Worm (Caenorhabditis elegans) whole organism, L1 larva: ENCODE measurements around the gene fut-1.
A peak's percentile ranks its signal among the peaks of the same experiment; 100 is the strongest.

Source experiments
- C04F5.9 ChIP-seq: sonication (generic microtip); optimal IDR thresholded peaks from 2 replicates; lab custom pipeline; 2016; ENCODE audit warnings: missing genetic modification characterization, missing compliant biosample characterization
- F16B12.6 ChIP-seq: fragments of 150-350 bp; optimal IDR thresholded peaks from 2 replicates; lab custom pipeline; 2014; ENCODE audit warnings: missing biosample characterization, missing genetic modification characterization
- ama-1 ChIP-seq: fragments of 150-350 bp; optimal IDR thresholded peaks from 2 replicates; lab custom pipeline; 2014
- blmp-1 ChIP-seq: fragments of 150-350 bp; optimal IDR thresholded peaks from 2 replicates; lab custom pipeline; 2014; ENCODE audit warnings: missing biosample characterization, missing genetic modification characterization
- ceh-63 ChIP-seq: fragments of 200-800 bp; sonication (Bioruptor generic); optimal IDR thresholded peaks from 2 replicates; lab custom pipeline; 2018; ENCODE audit warnings: mild to moderate bottlenecking, missing genetic modification characterization, missing compliant biosample characterization
- ceh-8 ChIP-seq: fragments of 200-800 bp; sonication (Bioruptor generic); optimal IDR thresholded peaks from 2 replicates; lab custom pipeline; 2018; ENCODE audit warnings: mild to moderate bottlenecking, missing genetic modification characterization, moderate library complexity, missing compliant biosample characterization
- ceh-88 ChIP-seq: fragments of 200-800 bp; sonication (Bioruptor generic); IDR thresholded peaks from 2 replicates; pipeline ENCODE4 v1.3.6; 2022; ENCODE audit warnings: missing genetic modification characterization, missing compliant biosample characterization
- ces-1 ChIP-seq: fragments of 150-350 bp; optimal IDR thresholded peaks from 2 replicates; lab custom pipeline; 2014; ENCODE audit warnings: missing biosample characterization, missing genetic modification reagents, missing genetic modification characterization
- dsc-1 ChIP-seq: sonication (generic microtip); optimal IDR thresholded peaks from 2 replicates; lab custom pipeline; 2016; ENCODE audit warnings: mild to moderate bottlenecking, missing genetic modification characterization, missing compliant biosample characterization
- efl-1 ChIP-seq, 4 experiments: fragments of 150-350 bp; optimal IDR thresholded peaks in 3 of 4; peaks in 1 of 4; 1 replicate in 1 of 4; 2 replicates in 3 of 4; lab custom pipeline; 2014; ENCODE audit warnings: missing biosample characterization in 2 of 4, missing genetic modification characterization in 2 of 4, missing genetic modification reagents in 2 of 4
- elt-2 ChIP-seq: sonication (generic microtip); optimal IDR thresholded peaks from 2 replicates; lab custom pipeline; 2016; ENCODE audit warnings: missing genetic modification characterization, mild to moderate bottlenecking, inconsistent platforms, missing compliant biosample characterization, missing genetic modification reagents
- elt-3 ChIP-seq, 6 experiments: fragments of 150-350 bp in 1 of 6; sonication (generic microtip); optimal IDR thresholded peaks; 2 replicates each; lab custom pipeline; 2017 to 2018; ENCODE audit warnings: missing biosample characterization in 6 of 6, missing genetic modification characterization in 6 of 6, inconsistent platforms in 1 of 6
- ets-5 ChIP-seq: fragments of 200-800 bp; sonication (Bioruptor generic); IDR thresholded peaks from 2 replicates; pipeline ENCODE4 v1.3.6; 2022; ENCODE audit warnings: missing genetic modification characterization, missing compliant biosample characterization
- fos-1 ChIP-seq: fragments of 150-350 bp; optimal IDR thresholded peaks from 2 replicates; lab custom pipeline; 2014; ENCODE audit warnings: missing biosample characterization, missing genetic modification characterization
- hlh-4 ChIP-seq: sonication (generic microtip); optimal IDR thresholded peaks from 2 replicates; lab custom pipeline; 2016; ENCODE audit warnings: mild to moderate bottlenecking, missing genetic modification characterization, missing compliant biosample characterization
- hpl-2 ChIP-seq: fragments of 150-350 bp; optimal IDR thresholded peaks from 2 replicates; lab custom pipeline; 2014; ENCODE audit warnings: missing biosample characterization, missing genetic modification reagents, missing genetic modification characterization
- irx-1 ChIP-seq: sonication (generic microtip); optimal IDR thresholded peaks from 2 replicates; lab custom pipeline; 2016; ENCODE audit warnings: missing genetic modification characterization, missing compliant biosample characterization
- isw-1 ChIP-seq: fragments of 200-800 bp; sonication (Bioruptor generic); IDR thresholded peaks from 2 replicates; pipeline ENCODE4 v1.3.6; 2022; ENCODE audit warnings: missing genetic modification characterization, missing compliant biosample characterization
- jun-1 ChIP-seq: fragments of 150-350 bp; optimal IDR thresholded peaks from 2 replicates; lab custom pipeline; 2014; ENCODE audit warnings: missing biosample characterization, missing genetic modification reagents, missing genetic modification characterization
- lin-13 ChIP-seq: fragments of 150-350 bp; optimal IDR thresholded peaks from 2 replicates; lab custom pipeline; 2014; ENCODE audit warnings: missing biosample characterization, missing genetic modification reagents, missing genetic modification characterization
- lin-14 ChIP-seq: fragments of 200-800 bp; sonication (Bioruptor generic); optimal IDR thresholded peaks from 2 replicates; lab custom pipeline; 2018; ENCODE audit warnings: mild to moderate bottlenecking, missing genetic modification characterization, moderate library complexity, missing compliant biosample characterization
- lin-15B ChIP-seq: fragments of 150-350 bp; sonication (generic microtip); optimal IDR thresholded peaks from 3 replicates; lab custom pipeline; 2014; ENCODE audit warnings: missing biosample characterization, missing genetic modification characterization
- lin-35 ChIP-seq, 2 experiments: fragments of 150-350 bp; optimal IDR thresholded peaks; 2 replicates each; lab custom pipeline; 2014; ENCODE audit warnings: missing biosample characterization in 2 of 2, missing genetic modification characterization in 2 of 2, missing genetic modification reagents in 2 of 2
- lsy-2 ChIP-seq, 2 experiments: fragments of 150-350 bp; optimal IDR thresholded peaks; 2 replicates each; lab custom pipeline; 2014; ENCODE audit warnings: missing biosample characterization in 2 of 2, missing genetic modification characterization in 2 of 2
- mab-9 ChIP-seq: fragments of 200-800 bp; sonication (Bioruptor generic); IDR thresholded peaks from 2 replicates; pipeline ENCODE4 v1.3.6; 2022; ENCODE audit warnings: missing genetic modification reagents, missing genetic modification characterization, missing compliant biosample characterization
- mef-2 ChIP-seq: fragments of 150-350 bp; optimal IDR thresholded peaks from 2 replicates; lab custom pipeline; 2014; ENCODE audit warnings: missing biosample characterization, missing genetic modification characterization
- nhr-20 ChIP-seq: sonication (generic microtip); optimal IDR thresholded peaks from 2 replicates; lab custom pipeline; 2016; ENCODE audit warnings: mild to moderate bottlenecking, missing genetic modification characterization, missing compliant biosample characterization
- nhr-47 ChIP-seq: sonication (generic microtip); optimal IDR thresholded peaks from 2 replicates; lab custom pipeline; 2016; ENCODE audit warnings: mild to moderate bottlenecking, missing genetic modification characterization, moderate library complexity, missing compliant biosample characterization
- nhr-71 ChIP-seq: sonication (generic microtip); optimal IDR thresholded peaks from 2 replicates; lab custom pipeline; 2016; ENCODE audit warnings: mild to moderate bottlenecking, missing genetic modification characterization, moderate library complexity, missing compliant biosample characterization
- nhr-76 ChIP-seq: sonication (generic microtip); optimal IDR thresholded peaks from 2 replicates; lab custom pipeline; 2017; ENCODE audit warnings: missing biosample characterization, missing genetic modification characterization
- nhr-85 ChIP-seq: sonication (generic microtip); peaks from one replicate; lab custom pipeline; 2016; ENCODE audit warnings: missing genetic modification characterization, inconsistent platforms, missing compliant biosample characterization
- rnt-1 ChIP-seq: sonication (generic microtip); optimal IDR thresholded peaks from 2 replicates; lab custom pipeline; 2016; ENCODE audit warnings: mild to moderate bottlenecking, missing genetic modification characterization, moderate library complexity, missing compliant biosample characterization
- skn-1 ChIP-seq: fragments of 150-350 bp; optimal IDR thresholded peaks from 2 replicates; lab custom pipeline; 2014; ENCODE audit warnings: missing biosample characterization, missing genetic modification characterization
- snu-23 ChIP-seq: sonication (generic microtip); optimal IDR thresholded peaks from 2 replicates; lab custom pipeline; 2016; ENCODE audit warnings: missing genetic modification characterization, missing compliant biosample characterization
- tbx-2 ChIP-seq: sonication (generic microtip); optimal IDR thresholded peaks from 2 replicates; lab custom pipeline; 2016; ENCODE audit warnings: missing genetic modification characterization, missing compliant biosample characterization
- unc-30 ChIP-seq: sonication (generic microtip); optimal IDR thresholded peaks from 2 replicates; lab custom pipeline; 2017; ENCODE audit warnings: missing biosample characterization, missing genetic modification characterization
- ztf-11 ChIP-seq, 2 experiments: sonication (generic microtip); optimal IDR thresholded peaks; 2 replicates each; lab custom pipeline; 2016 to 2017; ENCODE audit warnings: missing genetic modification characterization in 2 of 2, missing biosample characterization in 1 of 2, missing compliant biosample characterization in 1 of 2
- ztf-4 ChIP-seq: fragments of 150-350 bp; optimal IDR thresholded peaks from 2 replicates; lab custom pipeline; 2014; ENCODE audit warnings: missing biosample characterization, missing genetic modification characterization

fut-1 gene

ce11 chrII:8751686-8752085 is 7.7 kb downstream of the fut-1 start, which contains the start of gene atf-2:
Gene atf-2, plus strand, starts transcription at chrII:8751986.
- no peak for TF ChIP-seq ets-5 (GFP tag; lab: Robert Waterston, UW)
- no peak for TF ChIP-seq elt-3 (tag; optimal IDR thresholded peaks at IDR 0.05; lab: Kevin White, UChicago)
- TF ChIP-seq isw-1 (GFP tag; lab: Robert Waterston, UW), result no peak

- TF ChIP-seq blmp-1 (tag; lab: Kevin White, UChicago) (peak; percentile 100), fos-1 (tag; lab: Kevin White, UChicago) (no peak), efl-1 (optimal IDR thresholded peaks at IDR 0.05; lab: Kevin White, UChicago) (no peak), efl-1 (GFP tag; optimal IDR thresholded peaks at IDR 0.05 in 1 of 2; lab: Kevin White, UChicago) (peak in 1 of 2 experiments; percentile 72), jun-1 (tag; lab: Kevin White, UChicago) (peak; percentile 53)
Measured at ce11 chrII:8751042-8751441, 8.4 kb downstream of the fut-1 start.

ce11 chrII:8750056-8750455 is 9.3 kb downstream of the fut-1 start:
- TF ChIP-seq lin-14 (GFP tag; lab: Kevin White, UChicago) (peak; percentile 28), snu-23 (peak; percentile 1), ces-1 (no peak), hlh-4 (tag; lab: Kevin White, UChicago) (no peak), ets-5 (GFP tag; lab: Robert Waterston, UW) (no peak), blmp-1 (tag; lab: Kevin White, UChicago) (peak; percentile 95), mab-9 (GFP tag; lab: Robert Waterston, UW) (no peak), F16B12.6 (no peak), unc-30 (tag; lab: Kevin White, UChicago) (no peak), lin-15B (tag; lab: Kevin White, UChicago) (no peak), ceh-8 (GFP tag; lab: Kevin White, UChicago) (no peak), skn-1 (tag; lab: Kevin White, UChicago) (peak; percentile 60)

DNA sequence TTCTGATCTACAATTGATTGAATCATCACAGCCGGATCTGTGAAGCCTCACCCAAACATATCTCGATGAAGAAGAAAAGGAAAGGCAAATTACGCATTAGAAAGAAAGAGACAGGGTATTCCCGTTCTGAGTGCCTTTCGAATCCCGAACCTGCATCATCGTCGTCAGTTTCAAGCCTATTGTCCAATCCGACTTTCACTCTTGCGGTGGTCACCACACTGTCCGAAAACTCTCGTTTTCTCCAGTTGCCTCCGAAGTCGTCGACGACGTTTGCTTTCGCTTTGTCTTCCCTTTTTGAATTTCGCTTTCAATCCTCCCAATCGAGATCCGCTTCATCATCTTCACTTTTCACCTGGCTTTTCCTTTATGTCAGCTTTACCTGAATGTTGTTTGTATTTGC is 10.3 kb downstream of the fut-1 start:
- TF ChIP-seq elt-2 (tag; lab: Kevin White, UChicago), result no peak
- no peak for TF ChIP-seq nhr-85
- peak; percentile 100 for TF ChIP-seq blmp-1 (tag; lab: Kevin White, UChicago)

- TF ChIP-seq irx-1 (tag; lab: Kevin White, UChicago), result no peak
- no peak for TF ChIP-seq efl-1 (optimal IDR thresholded peaks at IDR 0.05; lab: Kevin White, UChicago)
- peak in 1 of 2 experiments; percentile 64 for TF ChIP-seq efl-1 (GFP tag; optimal IDR thresholded peaks at IDR 0.05 in 1 of 2; lab: Kevin White, UChicago)
Measured at ce11 chrII:8748638-8749037, 10.8 kb downstream of the fut-1 start.

DNA sequence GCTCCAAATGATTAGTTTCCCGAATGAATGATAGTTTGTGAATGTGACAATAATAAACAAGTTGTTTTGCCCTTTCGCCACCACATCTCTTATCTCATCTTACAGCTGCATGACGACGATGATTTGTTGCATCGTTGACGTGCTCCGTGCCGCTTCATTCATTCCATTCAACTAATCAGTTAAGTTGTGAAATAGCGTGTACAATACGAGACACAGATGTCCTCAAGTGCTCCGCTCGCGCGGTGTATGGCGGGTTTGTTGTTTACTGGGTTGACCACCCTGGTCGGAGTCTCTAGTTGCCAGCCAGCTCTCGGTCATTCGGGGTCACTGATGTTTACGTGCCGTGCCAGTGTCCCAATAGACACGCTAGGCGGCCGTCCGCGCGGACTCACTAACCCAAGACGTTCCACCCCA is 11.4 kb downstream of the fut-1 start:
- no peak for TF ChIP-seq ztf-4 (tag; lab: Kevin White, UChicago)

ce11 chrII:8747246-8747938 is 12.0 kb downstream of the fut-1 start:
- TF ChIP-seq ceh-88 (GFP tag; lab: Robert Waterston, UW), result no peak; the same call in 1 of the 2 replicates
- TF ChIP-seq ceh-63 (GFP tag; lab: Kevin White, UChicago), result no peak
- TF ChIP-seq nhr-20 (tag; lab: Kevin White, UChicago), result peak; percentile 44
- peak in 1 of 2 experiments; percentile 65 for TF ChIP-seq lin-35 (GFP tag; optimal IDR thresholded peaks at IDR 0.05; lab: Kevin White, UChicago)
- TF ChIP-seq nhr-47 (tag; lab: Kevin White, UChicago), result peak; percentile 73
- TF ChIP-seq nhr-76, result no peak
- TF ChIP-seq mef-2 (tag; lab: Kevin White, UChicago), result no peak
- peak in 1 of 2 experiments; percentile 46 for TF ChIP-seq lsy-2 (tag; optimal IDR thresholded peaks at IDR 0.05; lab: Kevin White, UChicago)
- peak in 1 of 2 experiments; percentile 33 for TF ChIP-seq efl-1 (optimal IDR thresholded peaks at IDR 0.05; lab: Kevin White, UChicago)
- peak in 1 of 2 experiments; percentile 84 for TF ChIP-seq efl-1 (GFP tag; optimal IDR thresholded peaks at IDR 0.05 in 1 of 2; lab: Kevin White, UChicago)
- TF ChIP-seq tbx-2, result peak; percentile 41
- TF ChIP-seq lin-14 (GFP tag; lab: Kevin White, UChicago), result peak; percentile 41
- TF ChIP-seq ama-1 (lab: Kevin White, UChicago), result peak; percentile 90
- TF ChIP-seq nhr-71 (tag; lab: Kevin White, UChicago), result peak; percentile 63
- peak; percentile 39 for TF ChIP-seq lin-13 (GFP tag; lab: Kevin White, UChicago)
- TF ChIP-seq C04F5.9 (tag; lab: Kevin White, UChicago), result peak; percentile 21
- peak; percentile 23 for TF ChIP-seq hpl-2
- peak; percentile 23 for TF ChIP-seq rnt-1 (tag; lab: Kevin White, UChicago)
- TF ChIP-seq dsc-1 (tag; lab: Kevin White, UChicago), result peak; percentile 2
- TF ChIP-seq ztf-11 (tag; optimal IDR thresholded peaks at IDR 0.05; lab: Kevin White, UChicago), result peak in 1 of 2 experiments; percentile 34
- peak; percentile 55 for TF ChIP-seq nhr-85
- peak; percentile 59 for TF ChIP-seq snu-23
- no peak for TF ChIP-seq skn-1 (tag; lab: Kevin White, UChicago)
